Worm (Caenorhabditis elegans) whole organism, L1 larva: Measurements from ENCODE around the gene Y116A8C.469.

Source experiments
- mep-1 ChIP-seq: fragments of 150-350 bp; optimal IDR thresholded peaks from 2 replicates; lab custom pipeline; 2014; ENCODE audit warnings: missing biosample characterization, missing genetic modification characterization
- nhr-19 ChIP-seq: fragments of 200-800 bp; sonication (Bioruptor generic); conservative IDR thresholded peaks from 2 replicates; pipeline ENCODE4 v1.3.6; 2022; ENCODE audit warnings: missing genetic modification characterization, missing compliant biosample characterization

DNA sequence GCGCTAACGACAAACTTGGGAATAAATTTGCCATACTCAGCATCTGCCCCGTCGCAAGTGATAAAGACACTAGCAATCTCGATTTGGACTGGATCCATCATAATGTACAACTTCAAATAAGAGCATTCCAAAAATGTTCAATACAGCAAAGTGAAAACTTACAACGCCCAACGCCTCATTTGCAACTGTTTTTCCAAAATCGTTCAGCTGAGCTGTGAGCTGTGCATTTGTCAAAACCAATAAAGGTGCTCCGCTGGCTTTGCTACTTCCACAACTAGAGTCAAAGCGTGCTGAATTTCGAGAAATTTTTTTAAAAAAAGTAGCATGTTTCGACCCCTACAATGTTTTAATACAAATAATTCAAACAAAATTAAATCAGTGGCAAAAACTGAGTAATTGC lies 13.3 kb upstream of the Y116A8C.469 start, which contains the start of gene Y116A8C.49:
- TF ChIP-seq nhr-19 (GFP tag; lab: Robert Waterston, UW) (no peak), mep-1 (tag; lab: Kevin White, UChicago) (no peak)
